Worm (Caenorhabditis elegans) whole organism, late embryonic: ENCODE data around the gene str-166.

ENCODE experiments used
- Y22D7AL.16 ChIP-seq: sonication (generic microtip); optimal IDR thresholded peaks from 2 replicates; lab custom pipeline; 2016; ENCODE audit warnings: missing genetic modification characterization, missing compliant biosample characterization
- ama-1 ChIP-seq: fragments of 150-350 bp; optimal IDR thresholded peaks from 2 replicates; lab custom pipeline; 2014
- ceh-19 ChIP-seq: fragments of 200-800 bp; sonication (Bioruptor generic); optimal IDR thresholded peaks from 2 replicates; lab custom pipeline; 2018; ENCODE audit warnings: mild to moderate bottlenecking, missing genetic modification characterization, missing compliant biosample characterization
- ceh-24 ChIP-seq: sonication (generic microtip); optimal IDR thresholded peaks from 2 replicates; lab custom pipeline; 2016; ENCODE audit warnings: mild to moderate bottlenecking, missing genetic modification characterization, missing compliant biosample characterization
- ceh-30 ChIP-seq: fragments of 150-350 bp; optimal IDR thresholded peaks from 2 replicates; lab custom pipeline; 2014; ENCODE audit warnings: missing biosample characterization, missing genetic modification characterization
- dmd-4 ChIP-seq: sonication (generic microtip); optimal IDR thresholded peaks from 2 replicates; lab custom pipeline; 2016; ENCODE audit warnings: borderline replicate concordance, missing genetic modification characterization, missing compliant biosample characterization
- dve-1 ChIP-seq: sonication (generic microtip); optimal IDR thresholded peaks from 2 replicates; lab custom pipeline; 2017; ENCODE audit warnings: antibody characterized with exemption, mild to moderate bottlenecking, missing genetic modification characterization, missing compliant biosample characterization
- elt-2 ChIP-seq: sonication (generic microtip); optimal IDR thresholded peaks from 2 replicates; lab custom pipeline; 2016; ENCODE audit warnings: missing genetic modification reagents, missing genetic modification characterization, missing compliant biosample characterization
- elt-4 ChIP-seq: sonication (generic microtip); optimal IDR thresholded peaks from 2 replicates; lab custom pipeline; 2016; ENCODE audit warnings: missing genetic modification characterization, missing compliant biosample characterization
- ets-4 ChIP-seq: sonication (generic microtip); optimal IDR thresholded peaks from 2 replicates; lab custom pipeline; 2016; ENCODE audit warnings: missing genetic modification characterization, missing compliant biosample characterization
- eyg-1 ChIP-seq: sonication (generic microtip); optimal IDR thresholded peaks from 2 replicates; lab custom pipeline; 2016; ENCODE audit warnings: missing genotype, missing genetic modification characterization, missing compliant biosample characterization
- fax-1 ChIP-seq: sonication (generic microtip); optimal IDR thresholded peaks from 2 replicates; lab custom pipeline; 2016; ENCODE audit warnings: missing genotype, missing genetic modification characterization, missing compliant biosample characterization
- fkh-10 ChIP-seq: fragments of 150-350 bp; optimal IDR thresholded peaks from 2 replicates; lab custom pipeline; 2014; ENCODE audit warnings: missing biosample characterization, missing genetic modification reagents, missing genetic modification characterization
- hlh-15 ChIP-seq: sonication (generic microtip); optimal IDR thresholded peaks from 2 replicates; lab custom pipeline; 2016; ENCODE audit warnings: missing genetic modification characterization, missing compliant biosample characterization
- hlh-6 ChIP-seq: sonication (generic microtip); optimal IDR thresholded peaks from 2 replicates; lab custom pipeline; 2016; ENCODE audit warnings: missing genotype, missing genetic modification characterization, missing compliant biosample characterization
- lim-6 ChIP-seq: sonication (generic microtip); optimal IDR thresholded peaks from 2 replicates; lab custom pipeline; 2016; ENCODE audit warnings: missing genetic modification characterization, missing compliant biosample characterization
- madf-2 ChIP-seq: sonication (generic microtip); optimal IDR thresholded peaks from 2 replicates; lab custom pipeline; 2017; ENCODE audit warnings: missing genetic modification characterization, missing compliant biosample characterization
- mec-3 ChIP-seq: sonication (generic microtip); optimal IDR thresholded peaks from 2 replicates; lab custom pipeline; 2016; ENCODE audit warnings: borderline replicate concordance, missing genetic modification characterization, missing compliant biosample characterization
- nfya-1 ChIP-seq: sonication (generic microtip); optimal IDR thresholded peaks from 2 replicates; lab custom pipeline; 2017; ENCODE audit warnings: missing genetic modification characterization, mild to moderate bottlenecking, missing compliant biosample characterization, antibody characterized with exemption, moderate library complexity
- nhr-11 ChIP-seq: fragments of 150-350 bp; optimal IDR thresholded peaks from 2 replicates; lab custom pipeline; 2014; ENCODE audit warnings: missing biosample characterization, missing genetic modification characterization
- nhr-232 ChIP-seq: sonication (generic microtip); optimal IDR thresholded peaks from 2 replicates; lab custom pipeline; 2016; ENCODE audit warnings: missing genetic modification characterization, missing compliant biosample characterization
- npax-4 ChIP-seq: sonication (generic microtip); optimal IDR thresholded peaks from 2 replicates; lab custom pipeline; 2016; ENCODE audit warnings: missing genetic modification characterization, missing compliant biosample characterization
- odd-2 ChIP-seq: sonication (generic microtip); optimal IDR thresholded peaks from 2 replicates; lab custom pipeline; 2017; ENCODE audit warnings: antibody characterized with exemption, mild to moderate bottlenecking, missing genetic modification characterization, missing compliant biosample characterization
- pag-3 ChIP-seq: sonication (generic microtip); optimal IDR thresholded peaks from 2 replicates; lab custom pipeline; 2016; ENCODE audit warnings: missing compliant biosample characterization, missing genetic modification characterization, borderline replicate concordance
- pat-9 ChIP-seq: fragments of 200-800 bp; sonication (Bioruptor generic); optimal IDR thresholded peaks from 2 replicates; lab custom pipeline; 2018; ENCODE audit warnings: mild to moderate bottlenecking, missing genetic modification characterization, moderate library complexity, missing compliant biosample characterization
- pax-1 ChIP-seq: fragments of 150-350 bp; optimal IDR thresholded peaks from 2 replicates; lab custom pipeline; 2014; ENCODE audit warnings: missing biosample characterization, missing genetic modification characterization
- pha-2 ChIP-seq: sonication (generic microtip); optimal IDR thresholded peaks from 2 replicates; lab custom pipeline; 2017; ENCODE audit warnings: mild to moderate bottlenecking, missing genetic modification characterization, missing compliant biosample characterization
- sdc-2 ChIP-seq: sonication (generic microtip); optimal IDR thresholded peaks from 2 replicates; lab custom pipeline; 2016; ENCODE audit warnings: missing genotype, missing genetic modification characterization, missing compliant biosample characterization
- sox-4 ChIP-seq: sonication (generic microtip); optimal IDR thresholded peaks from 2 replicates; lab custom pipeline; 2017; ENCODE audit warnings: mild to moderate bottlenecking, missing genetic modification characterization, inconsistent platforms, missing compliant biosample characterization
- syd-9 ChIP-seq: sonication (generic microtip); optimal IDR thresholded peaks from 2 replicates; lab custom pipeline; 2016; ENCODE audit warnings: mild to moderate bottlenecking, missing genetic modification characterization, moderate library complexity, missing compliant biosample characterization
- tbx-2 ChIP-seq: sonication (generic microtip); optimal IDR thresholded peaks from 2 replicates; lab custom pipeline; 2016; ENCODE audit warnings: missing genetic modification characterization, missing compliant biosample characterization
- ttx-3 ChIP-seq: sonication (generic microtip); optimal IDR thresholded peaks from 2 replicates; lab custom pipeline; 2016; ENCODE audit warnings: missing genetic modification reagents, missing genetic modification characterization, missing compliant biosample characterization
- unc-3 ChIP-seq, 2 experiments: fragments of 200-800 bp in 1 of 2; sonication (Bioruptor generic) in 1 of 2; sonication (generic microtip) in 1 of 2; conservative IDR thresholded peaks in 1 of 2; optimal IDR thresholded peaks in 1 of 2; 2 replicates each; pipeline versions ENCODE4 v1.3.6 to Lab custom; 2016 to 2022; ENCODE audit warnings: missing compliant biosample characterization in 2 of 2, missing genetic modification characterization in 2 of 2, missing genetic modification reagents in 1 of 2
- unc-42 ChIP-seq: sonication (generic microtip); optimal IDR thresholded peaks from 2 replicates; lab custom pipeline; 2016; ENCODE audit warnings: missing genotype, missing genetic modification characterization, missing compliant biosample characterization
- ztf-16 ChIP-seq: sonication (generic microtip); optimal IDR thresholded peaks from 2 replicates; lab custom pipeline; 2017; ENCODE audit warnings: missing genetic modification characterization, missing compliant biosample characterization

str-166 gene

DNA sequence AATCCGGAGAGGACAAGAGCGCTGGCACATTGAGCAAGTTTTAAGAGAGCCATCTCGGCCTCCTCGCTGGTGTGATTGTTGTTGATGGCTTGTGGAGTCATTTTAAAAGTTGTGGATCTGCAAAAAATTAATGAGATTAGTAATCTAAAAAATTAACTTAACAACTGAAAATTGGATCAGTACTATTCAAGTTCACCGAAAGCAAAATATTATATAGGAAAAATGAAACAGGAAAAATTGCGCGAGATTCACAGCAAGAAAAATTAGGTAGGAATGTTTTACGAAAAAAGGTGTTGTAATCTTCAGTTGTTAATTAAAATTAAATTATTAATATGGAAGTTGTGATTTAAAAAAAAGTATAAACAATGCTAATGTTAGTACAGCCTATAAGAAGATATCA lies 3.2 kb downstream of the str-166 start, which contains the start of gene T08B6.1:
TSS of gene T08B6.1 (minus strand) at position 101 of the 400 bp plus-strand sequence.
- TF ChIP-seq ztf-16 (tag; lab: Kevin White, UChicago) (no peak), hlh-6 (tag; lab: Kevin White, UChicago) (no peak), lim-6 (tag; lab: Kevin White, UChicago) (no peak), madf-2 (tag; lab: Kevin White, UChicago) (no peak), fkh-10 (no peak), eyg-1 (tag; lab: Kevin White, UChicago) (no peak), ama-1 (no peak), pax-1 (tag; lab: Kevin White, UChicago) (no peak), odd-2 (tag; lab: Kevin White, UChicago) (no peak)

DNA sequence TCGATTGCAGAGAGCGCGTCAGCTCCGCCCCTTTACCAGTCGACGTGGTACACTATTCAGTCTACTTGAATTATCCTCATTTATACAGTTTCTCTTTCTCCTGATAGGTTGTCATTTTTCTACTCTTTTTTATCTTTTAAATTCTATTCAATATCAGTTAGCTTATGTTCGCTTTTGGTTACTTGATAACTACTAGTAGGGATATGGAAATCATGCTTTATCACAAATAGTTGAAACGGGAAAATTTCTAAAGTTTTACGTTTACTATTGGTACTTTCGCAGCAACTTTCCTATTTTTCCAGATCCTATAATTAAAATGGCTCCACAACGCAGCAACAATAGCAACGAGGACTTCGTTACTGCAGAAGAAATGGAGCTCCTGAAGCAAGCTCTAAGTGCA lies 5.5 kb downstream of the str-166 start, which contains the start of gene sgnh-1:
TSS of gene sgnh-1 (plus strand) at position 301 of the 400 bp plus-strand sequence.
- no peak for TF ChIP-seq mec-3 (tag; lab: Kevin White, UChicago)
- TF ChIP-seq elt-4 (tag; lab: Kevin White, UChicago), result no peak
- TF ChIP-seq ets-4 (tag; lab: Kevin White, UChicago), result no peak
- TF ChIP-seq nfya-1 (tag; lab: Kevin White, UChicago), result no peak

DNA sequence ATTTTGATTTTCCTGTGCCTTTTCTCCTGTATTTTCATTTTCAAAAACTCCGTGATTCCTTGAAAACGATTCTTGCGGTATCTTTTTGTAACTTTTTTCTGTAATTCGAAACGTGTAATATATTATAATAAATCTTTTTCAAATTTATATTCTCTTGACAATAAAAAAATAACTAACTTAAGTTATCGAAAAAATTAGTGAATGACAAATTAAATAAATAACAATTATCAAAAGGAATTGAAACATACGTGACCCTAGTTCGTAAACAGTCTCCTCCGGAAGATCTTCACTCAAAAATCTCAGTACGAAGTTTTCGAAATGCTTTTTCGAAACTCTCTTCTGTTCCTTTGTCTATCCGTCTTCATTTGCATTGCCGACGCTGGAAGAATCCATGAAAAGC lies 6.5 kb downstream of the str-166 start, which contains the start of gene T08B6.9:
TSS of gene T08B6.9 (plus strand) at position 301 of the 400 bp plus-strand sequence.
- TF ChIP-seq ama-1 (no peak), nhr-11 (no peak), ceh-24 (tag; lab: Kevin White, UChicago) (no peak), ttx-3 (tag; lab: Kevin White, UChicago) (no peak), nhr-232 (tag; lab: Kevin White, UChicago) (no peak), hlh-15 (no peak), tbx-2 (tag; lab: Kevin White, UChicago) (no peak), ceh-30 (tag; lab: Kevin White, UChicago) (no peak), Y22D7AL.16 (tag; lab: Kevin White, UChicago) (no peak), fax-1 (tag; lab: Kevin White, UChicago) (no peak), unc-42 (tag; lab: Kevin White, UChicago) (no peak), npax-4 (tag; lab: Kevin White, UChicago) (no peak), lim-6 (tag; lab: Kevin White, UChicago) (no peak), pha-2 (no peak), dmd-4 (tag; lab: Kevin White, UChicago) (no peak), syd-9 (no peak), ceh-19 (no peak), pag-3 (tag; lab: Kevin White, UChicago) (no peak), unc-3 (GFP tag; conservative IDR thresholded peaks at IDR 0.05; lab: Robert Waterston, UW) (no peak), unc-3 (tag; optimal IDR thresholded peaks at IDR 0.05; lab: Kevin White, UChicago) (no peak)

DNA sequence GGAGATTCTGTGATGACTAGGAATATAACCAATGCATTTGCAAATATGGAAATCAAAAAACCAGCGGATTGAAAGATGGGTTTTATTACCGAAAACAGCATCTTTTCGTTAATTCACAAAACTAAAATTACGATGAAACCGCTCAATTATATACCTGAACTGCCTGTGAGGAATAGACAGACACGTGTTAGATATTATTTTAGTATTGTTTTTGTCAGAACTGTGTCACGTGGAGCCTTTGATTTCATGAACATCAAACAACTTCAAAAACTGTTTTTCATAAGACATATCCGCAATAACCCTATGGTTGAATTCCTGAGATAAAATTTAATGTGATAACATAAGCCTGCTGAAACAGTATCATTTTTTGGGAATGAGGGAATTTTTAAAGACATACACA lies 19.9 kb downstream of the str-166 start, which contains the start of gene str-161:
TSS of gene str-161 (minus strand) at position 101 of the 400 bp plus-strand sequence.
- TF ChIP-seq sox-4 (tag; lab: Kevin White, UChicago), result no peak
- no peak for TF ChIP-seq npax-4 (tag; lab: Kevin White, UChicago)
- TF ChIP-seq hlh-6 (tag; lab: Kevin White, UChicago), result no peak
- no peak for TF ChIP-seq sdc-2 (tag; lab: Kevin White, UChicago)

DNA sequence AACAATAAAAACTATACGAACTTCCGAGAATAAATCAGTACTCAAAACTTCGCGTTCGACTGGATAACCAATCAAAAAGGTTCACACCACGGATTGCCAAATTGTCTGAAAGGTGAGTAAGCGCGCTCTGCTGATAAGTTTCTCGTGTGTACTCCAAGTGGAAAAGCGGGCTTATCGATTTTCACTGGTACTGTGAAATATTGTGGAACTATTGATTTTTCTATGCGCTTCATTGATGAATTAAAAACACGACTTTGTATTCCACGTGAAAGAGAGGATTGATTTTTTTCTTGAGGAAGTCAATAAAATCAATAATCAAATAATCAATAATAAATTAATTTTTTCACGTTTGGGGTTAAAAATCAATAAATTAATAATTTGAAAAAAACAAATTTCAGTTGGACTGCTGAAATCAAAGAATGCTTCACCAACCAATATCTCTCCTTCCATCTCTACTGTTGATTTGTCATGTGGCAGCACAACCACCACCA lies 21.6 kb downstream of the str-166 start, which contains the start of gene T08B6.4:
TSS of gene T08B6.4 (plus strand) at position 51 of the 491 bp plus-strand sequence.
- no peak for TF ChIP-seq ceh-24 (tag; lab: Kevin White, UChicago)
- no peak for TF ChIP-seq elt-2 (tag; lab: Kevin White, UChicago)
- TF ChIP-seq fax-1 (tag; lab: Kevin White, UChicago), result no peak
- TF ChIP-seq pat-9 (tag; lab: Kevin White, UChicago), result no peak
- no peak for TF ChIP-seq ttx-3 (tag; lab: Kevin White, UChicago)
- no peak for TF ChIP-seq ama-1
- TF ChIP-seq dve-1 (tag; lab: Kevin White, UChicago), result no peak
- TF ChIP-seq madf-2 (tag; lab: Kevin White, UChicago), result no peak
